Worm (Caenorhabditis elegans) whole organism, L2 larva: Measurements from ENCODE around the gene rab-6.1.

ENCODE experiments used
- F13H6.1 ChIP-seq: sonication (generic microtip); optimal IDR thresholded peaks from 2 replicates; lab custom pipeline; 2016; ENCODE audit warnings: missing genetic modification characterization, missing compliant biosample characterization
- Y55F3AM.14 ChIP-seq: fragments of 200-800 bp; sonication (Bioruptor generic); optimal IDR thresholded peaks from 2 replicates; lab custom pipeline; 2018; ENCODE audit warnings: mild to moderate bottlenecking, missing genetic modification characterization, missing compliant biosample characterization
- alr-1 ChIP-seq: fragments of 150-350 bp; optimal IDR thresholded peaks from 2 replicates; lab custom pipeline; 2014; ENCODE audit warnings: missing biosample characterization, missing genetic modification characterization
- aly-2 ChIP-seq: fragments of 150-350 bp; optimal IDR thresholded peaks from 2 replicates; lab custom pipeline; 2014; ENCODE audit warnings: missing biosample characterization, missing genetic modification characterization
- ceh-16 ChIP-seq: fragments of 150-350 bp; optimal IDR thresholded peaks from 2 replicates; lab custom pipeline; 2014; ENCODE audit warnings: missing biosample characterization, missing genetic modification characterization
- ceh-82 ChIP-seq: fragments of 150-350 bp; optimal IDR thresholded peaks from 2 replicates; lab custom pipeline; 2014; ENCODE audit warnings: missing biosample characterization, missing genetic modification characterization
- crh-2 ChIP-seq: sonication (generic microtip); optimal IDR thresholded peaks from 2 replicates; lab custom pipeline; 2017; ENCODE audit warnings: missing biosample characterization, missing genetic modification characterization
- egl-27 ChIP-seq: sonication (generic microtip); optimal IDR thresholded peaks from 3 replicates; lab custom pipeline; 2017; ENCODE audit warnings: missing biosample characterization, missing genetic modification reagents, missing genetic modification characterization
- elt-3 ChIP-seq: sonication (generic microtip); optimal IDR thresholded peaks from 2 replicates; lab custom pipeline; 2017; ENCODE audit warnings: missing biosample characterization, missing genetic modification characterization
- fos-1 ChIP-seq: fragments of 150-350 bp; optimal IDR thresholded peaks from 2 replicates; lab custom pipeline; 2014; ENCODE audit warnings: missing biosample characterization, missing genetic modification characterization
- gmeb-1 ChIP-seq: fragments of 150-350 bp; optimal IDR thresholded peaks from 2 replicates; lab custom pipeline; 2014; ENCODE audit warnings: missing biosample characterization, missing genetic modification characterization
- lin-11 ChIP-seq: fragments of 150-350 bp; sonication (generic microtip); optimal IDR thresholded peaks from 2 replicates; lab custom pipeline; 2014; ENCODE audit warnings: missing biosample characterization, missing genetic modification characterization, inconsistent platforms, mixed read lengths
- lsy-2 ChIP-seq, 2 experiments: fragments of 150-350 bp in 1 of 2; sonication (generic microtip) in 1 of 2; optimal IDR thresholded peaks; 2 replicates each; lab custom pipeline; 2014 to 2017; ENCODE audit warnings: missing biosample characterization in 2 of 2, missing genetic modification characterization in 2 of 2
- mab-5 ChIP-seq: fragments of 150-350 bp; optimal IDR thresholded peaks from 2 replicates; lab custom pipeline; 2014; ENCODE audit warnings: missing biosample characterization, missing genetic modification characterization
- mbf-1 ChIP-seq: sonication (generic microtip); optimal IDR thresholded peaks from 2 replicates; lab custom pipeline; 2017; ENCODE audit warnings: missing biosample characterization, missing genetic modification characterization
- mdl-1 ChIP-seq, 2 experiments: fragments of 150-350 bp in 1 of 2; sonication (generic microtip) in 1 of 2; optimal IDR thresholded peaks; 2 replicates each; lab custom pipeline; 2017; ENCODE audit warnings: missing biosample characterization in 2 of 2, missing genetic modification characterization in 2 of 2
- nhr-10 ChIP-seq: sonication (generic microtip); optimal IDR thresholded peaks from 2 replicates; lab custom pipeline; 2017; ENCODE audit warnings: missing biosample characterization, missing genetic modification characterization
- nhr-11 ChIP-seq: fragments of 150-350 bp; optimal IDR thresholded peaks from 2 replicates; lab custom pipeline; 2014; ENCODE audit warnings: missing biosample characterization, missing genetic modification characterization
- nhr-129 ChIP-seq: fragments of 150-350 bp; optimal IDR thresholded peaks from 2 replicates; lab custom pipeline; 2014; ENCODE audit warnings: missing biosample characterization, missing genetic modification characterization
- nhr-21 ChIP-seq: fragments of 150-350 bp; optimal IDR thresholded peaks from 2 replicates; lab custom pipeline; 2014; ENCODE audit warnings: missing biosample characterization, missing genetic modification characterization
- nhr-23 ChIP-seq: fragments of 150-350 bp; optimal IDR thresholded peaks from 2 replicates; lab custom pipeline; 2014; ENCODE audit warnings: missing biosample characterization, missing genetic modification reagents, missing genetic modification characterization
- nhr-237 ChIP-seq: fragments of 150-350 bp; optimal IDR thresholded peaks from 2 replicates; lab custom pipeline; 2014; ENCODE audit warnings: missing biosample characterization, missing genetic modification characterization
- nhr-25 ChIP-seq: fragments of 150-350 bp; sonication (generic microtip); optimal IDR thresholded peaks from 3 replicates; lab custom pipeline; 2014; ENCODE audit warnings: missing biosample characterization, missing genetic modification characterization
- nhr-6 ChIP-seq: fragments of 150-350 bp; optimal IDR thresholded peaks from 2 replicates; lab custom pipeline; 2014; ENCODE audit warnings: missing biosample characterization, missing genetic modification characterization
- nhr-77 ChIP-seq: fragments of 150-350 bp; optimal IDR thresholded peaks from 2 replicates; lab custom pipeline; 2014; ENCODE audit warnings: missing biosample characterization, missing genetic modification characterization
- sem-4 ChIP-seq: fragments of 150-350 bp; optimal IDR thresholded peaks from 2 replicates; lab custom pipeline; 2014; ENCODE audit warnings: missing biosample characterization, missing genetic modification reagents, missing genetic modification characterization
- skn-1 ChIP-seq: sonication (generic microtip); optimal IDR thresholded peaks from 2 replicates; lab custom pipeline; 2017; ENCODE audit warnings: missing biosample characterization, missing genetic modification characterization
- sma-3 ChIP-seq: sonication (generic microtip); optimal IDR thresholded peaks from 2 replicates; lab custom pipeline; 2016; ENCODE audit warnings: missing genetic modification reagents, missing genetic modification characterization, missing compliant biosample characterization
- sma-9 ChIP-seq, 2 experiments: fragments of 150-350 bp in 1 of 2; sonication (generic microtip) in 1 of 2; optimal IDR thresholded peaks; 2 replicates each; lab custom pipeline; 2014 to 2016; ENCODE audit warnings: missing genetic modification characterization in 2 of 2, mild to moderate bottlenecking in 1 of 2, missing biosample characterization in 1 of 2, missing compliant biosample characterization in 1 of 2, missing genetic modification reagents in 1 of 2, moderate library complexity in 1 of 2
- snpc-4 ChIP-seq: fragments of 150-350 bp; optimal IDR thresholded peaks from 2 replicates; lab custom pipeline; 2014; ENCODE audit warnings: missing biosample characterization, missing genetic modification characterization
- unc-39 ChIP-seq: fragments of 150-350 bp; optimal IDR thresholded peaks from 2 replicates; lab custom pipeline; 2014; ENCODE audit warnings: missing biosample characterization, missing genetic modification characterization
- unc-62 ChIP-seq: fragments of 150-350 bp; optimal IDR thresholded peaks from 2 replicates; lab custom pipeline; 2014; ENCODE audit warnings: missing biosample characterization, missing genetic modification reagents, missing genetic modification characterization
- zag-1 ChIP-seq: fragments of 150-350 bp; optimal IDR thresholded peaks from 2 replicates; lab custom pipeline; 2014; ENCODE audit warnings: missing biosample characterization, missing genetic modification characterization
- ztf-1 ChIP-seq: fragments of 200-800 bp; sonication (Bioruptor generic); conservative IDR thresholded peaks from 2 replicates; pipeline ENCODE4 v1.3.6; 2022; ENCODE audit warnings: missing genetic modification characterization, missing compliant biosample characterization

rab-6.1 gene

ce11 chrIII:9037658-9038057 is 31.9 kb upstream of the rab-6.1 start, which contains the start of gene R107.9:
R107.9 (plus strand) TSS chrIII:9037958.
- TF ChIP-seq nhr-25 (tag; lab: Kevin White, UChicago) (no peak), aly-2 (tag; lab: Kevin White, UChicago) (no peak), zag-1 (tag; lab: Kevin White, UChicago) (no peak), mab-5 (tag; lab: Kevin White, UChicago) (no peak)

DNA sequence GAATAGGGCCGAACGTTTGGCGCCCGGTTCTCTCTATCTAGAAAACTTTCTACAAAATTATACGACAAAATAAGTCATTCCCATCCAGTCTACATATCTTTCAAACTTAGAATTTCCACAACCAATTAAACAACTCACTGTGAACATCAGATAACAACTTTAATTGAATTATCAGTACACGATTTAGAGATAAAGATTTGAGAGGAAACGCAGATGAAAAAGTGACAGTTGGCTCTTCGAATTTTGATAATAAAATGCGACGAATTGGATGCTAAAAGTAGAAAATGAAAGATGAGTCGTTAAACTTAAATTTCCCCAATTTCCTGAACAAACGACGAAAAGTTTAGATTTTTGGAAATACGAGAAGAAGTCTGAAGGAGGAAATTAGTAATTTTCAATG is 29.3 kb upstream of the rab-6.1 start:
- TF ChIP-seq unc-39 (tag; lab: Kevin White, UChicago): no peak
- TF ChIP-seq ceh-82 (tag; lab: Kevin White, UChicago): no peak
- TF ChIP-seq crh-2: peak; percentile 33
- no peak for TF ChIP-seq egl-27 (tag; lab: Kevin White, UChicago)
- no peak for TF ChIP-seq ceh-16 (tag; lab: Kevin White, UChicago)
- TF ChIP-seq sma-3: no peak
- TF ChIP-seq sem-4 (tag; lab: Kevin White, UChicago): no peak
- TF ChIP-seq nhr-6 (tag; lab: Kevin White, UChicago): no peak
- no peak for TF ChIP-seq nhr-23 (tag; lab: Kevin White, UChicago)
- TF ChIP-seq nhr-10: no peak
- TF ChIP-seq fos-1 (tag; lab: Kevin White, UChicago): peak; percentile 75

ce11 chrIII:9034133-9034532 is 28.4 kb upstream of the rab-6.1 start:
- TF ChIP-seq nhr-25 (tag; lab: Kevin White, UChicago) (no peak), fos-1 (tag; lab: Kevin White, UChicago) (peak; percentile 48)
- TF ChIP-seq, all 48 proteins: peak for 1

- TF ChIP-seq fos-1 (tag; lab: Kevin White, UChicago): peak; percentile 45
- TF ChIP-seq aly-2 (tag; lab: Kevin White, UChicago): no peak
- TF ChIP-seq ztf-1: no peak
- TF ChIP-seq crh-2: no peak
- no peak for TF ChIP-seq unc-62 (GFP tag; lab: Kevin White, UChicago)
- peak in 1 of 2 experiments; percentile 4 for TF ChIP-seq lsy-2 (tag; optimal IDR thresholded peaks at IDR 0.05; lab: Kevin White, UChicago)
- TF ChIP-seq nhr-25 (tag; lab: Kevin White, UChicago): no peak
- TF ChIP-seq snpc-4 (tag; lab: Kevin White, UChicago): no peak
- TF ChIP-seq nhr-129 (tag; lab: Kevin White, UChicago): no peak
- no peak for TF ChIP-seq sem-4 (tag; lab: Kevin White, UChicago)
- TF ChIP-seq sma-9 (GFP tag; optimal IDR thresholded peaks at IDR 0.05; lab: Kevin White, UChicago): no peak
- no peak for TF ChIP-seq sma-9 (tag; optimal IDR thresholded peaks at IDR 0.05; lab: Kevin White, UChicago)
- no peak for TF ChIP-seq nhr-77 (tag; lab: Kevin White, UChicago)
- no peak for TF ChIP-seq alr-1 (tag; lab: Kevin White, UChicago)
- no peak for TF ChIP-seq gmeb-1 (tag; lab: Kevin White, UChicago)
- TF ChIP-seq nhr-237 (tag; lab: Kevin White, UChicago): no peak
Observed at ce11 chrIII:9030818-9031217, 25.1 kb upstream of the rab-6.1 start.

DNA sequence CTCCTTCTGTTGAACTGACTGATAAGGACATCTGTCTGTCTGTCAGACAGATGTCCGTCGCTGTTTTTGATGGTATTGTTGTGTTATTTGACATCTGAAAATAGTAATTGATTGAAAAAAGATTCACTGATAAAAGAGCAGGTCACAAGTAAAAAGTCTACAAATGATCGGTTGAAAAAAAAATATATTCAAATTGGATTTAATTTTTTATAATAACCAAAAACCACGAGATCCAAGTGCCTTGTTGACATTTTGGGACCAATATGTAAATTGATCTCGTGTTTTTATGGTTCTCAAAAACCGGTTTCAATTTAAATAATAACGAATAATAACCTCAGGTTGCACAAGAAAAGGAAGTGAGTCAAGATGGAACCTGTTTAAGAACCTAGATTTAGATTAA is 21.2 kb upstream of the rab-6.1 start, which contains the start of gene F59B2.13:
Gene F59B2.13, minus strand, starts transcription at position 101 of the 400 bp plus-strand sequence.
- TF ChIP-seq nhr-11 (no peak), mbf-1 (tag; lab: Kevin White, UChicago) (no peak), nhr-77 (tag; lab: Kevin White, UChicago) (no peak), skn-1 (no peak), Y55F3AM.14 (GFP tag; lab: Kevin White, UChicago) (no peak), mdl-1 (tag; optimal IDR thresholded peaks at IDR 0.05; lab: Kevin White, UChicago) (no peak), nhr-25 (tag; lab: Kevin White, UChicago) (no peak), lin-11 (no peak), unc-62 (GFP tag; lab: Kevin White, UChicago) (no peak), nhr-10 (no peak), nhr-21 (tag; lab: Kevin White, UChicago) (no peak), elt-3 (tag; lab: Kevin White, UChicago) (no peak), F13H6.1 (tag; lab: Kevin White, UChicago) (no peak)
